Worm (Caenorhabditis elegans): ENCODE data around the gene btb-18.

- TF ChIP-seq him-1 (tag; optimal IDR thresholded peaks at IDR 0.05) (no peak), W03F9.2 (tag; optimal IDR thresholded peaks at IDR 0.05) (no peak)
Measured at ce11 chrII:3313442-3313841, 15.4 kb downstream of the btb-18 start, which contains the start of gene F39E9.6.
